Fruit fly (Drosophila melanogaster) whole organism, embryonic: ENCODE measurements around the gene fend.

Experiments used
- CG10959 ChIP-seq: fragments of 200-800 bp; sonication (Bioruptor generic); IDR thresholded peaks from 2 replicates; pipeline ENCODE4 v1.3.6; 2022; ENCODE audit warnings: missing biosample characterization, missing genetic modification characterization
- CG12769 ChIP-seq: fragments of 200-800 bp; sonication (Bioruptor generic); optimal IDR thresholded peaks from 2 replicates; lab custom pipeline; 2019; ENCODE audit warnings: missing biosample characterization, mild to moderate bottlenecking, missing genetic modification characterization, moderate library complexity
- CG12942 ChIP-seq: fragments of 200-800 bp; sonication (Bioruptor generic); optimal IDR thresholded peaks from 3 replicates; lab custom pipeline; 2016; ENCODE audit warnings: missing biosample characterization, missing genetic modification characterization
- CG15601 ChIP-seq: fragments of 200-800 bp; sonication (Bioruptor generic); optimal IDR thresholded peaks from 3 replicates; lab custom pipeline; 2019; ENCODE audit warnings: missing biosample characterization, mild to moderate bottlenecking, missing genetic modification characterization, moderate library complexity
- CG17802 ChIP-seq: fragments of 200-800 bp; sonication (Bioruptor generic); optimal IDR thresholded peaks from 2 replicates; lab custom pipeline; 2018; ENCODE audit warnings: missing biosample characterization, mild to moderate bottlenecking, missing genetic modification characterization, moderate library complexity
- CG18476 ChIP-seq: fragments of 200-800 bp; sonication (Bioruptor generic); optimal IDR thresholded peaks from 2 replicates; lab custom pipeline; 2016; ENCODE audit warnings: missing biosample characterization, mild to moderate bottlenecking, missing genetic modification characterization
- CG18619 ChIP-seq: fragments of 200-800 bp; sonication (Bioruptor generic); optimal IDR thresholded peaks from 3 replicates; lab custom pipeline; 2017; ENCODE audit warnings: missing biosample characterization, mild to moderate bottlenecking, missing genetic modification characterization
- CG18764 ChIP-seq: fragments of 200-800 bp; sonication (Bioruptor generic); optimal IDR thresholded peaks from 3 replicates; lab custom pipeline; 2016; ENCODE audit warnings: missing biosample characterization, missing genetic modification characterization
- CG33213 ChIP-seq: fragments of 200-800 bp; sonication (Bioruptor generic); optimal IDR thresholded peaks from 3 replicates; lab custom pipeline; 2016; ENCODE audit warnings: missing biosample characterization, missing genetic modification characterization
- CG3847 ChIP-seq: fragments of 200-800 bp; sonication (Bioruptor generic); IDR thresholded peaks from 2 replicates; pipeline ENCODE4 v1.3.6; 2022; ENCODE audit warnings: missing biosample characterization, missing genetic modification characterization
- CG3995 ChIP-seq: fragments of 200-800 bp; sonication (Bioruptor generic); optimal IDR thresholded peaks from 3 replicates; lab custom pipeline; 2016; ENCODE audit warnings: missing biosample characterization, missing genetic modification characterization
- CG43689 ChIP-seq: fragments of 200-800 bp; sonication (Bioruptor generic); IDR thresholded peaks from 2 replicates; pipeline ENCODE4 v1.3.6; 2022; ENCODE audit warnings: missing biosample characterization, missing genetic modification characterization
- CG4424 ChIP-seq: fragments of 200-800 bp; sonication (Bioruptor generic); optimal IDR thresholded peaks from 3 replicates; lab custom pipeline; 2016; ENCODE audit warnings: missing biosample characterization, missing genetic modification characterization
- CG6683 ChIP-seq: fragments of 200-800 bp; sonication (Bioruptor generic); optimal IDR thresholded peaks from 2 replicates; lab custom pipeline; 2017; ENCODE audit warnings: missing biosample characterization, mild to moderate bottlenecking, missing genetic modification characterization, missing genetic modification reagents
- CG8089 ChIP-seq: fragments of 200-800 bp; sonication (Bioruptor generic); optimal IDR thresholded peaks from 3 replicates; lab custom pipeline; 2016; ENCODE audit warnings: missing biosample characterization, missing genetic modification characterization
- CG8388 ChIP-seq: fragments of 200-800 bp; sonication (Bioruptor generic); optimal IDR thresholded peaks from 2 replicates; lab custom pipeline; 2019; ENCODE audit warnings: missing biosample characterization, mild to moderate bottlenecking, missing genetic modification characterization, moderate library complexity
- CG8944 ChIP-seq: fragments of 200-800 bp; sonication (Bioruptor generic); optimal IDR thresholded peaks from 3 replicates; lab custom pipeline; 2016; ENCODE audit warnings: missing biosample characterization, missing genetic modification characterization
- CG9215 ChIP-seq: fragments of 200-800 bp; sonication (Bioruptor generic); IDR thresholded peaks from 2 replicates; pipeline ENCODE4 v1.3.6; 2022; ENCODE audit warnings: missing biosample characterization, missing genetic modification characterization
- CG9437 ChIP-seq: fragments of 200-800 bp; sonication (Bioruptor generic); optimal IDR thresholded peaks from 2 replicates; lab custom pipeline; 2018; ENCODE audit warnings: missing biosample characterization, mild to moderate bottlenecking, missing genetic modification characterization
- CG9817 ChIP-seq: fragments of 200-800 bp; sonication (Bioruptor generic); optimal IDR thresholded peaks from 2 replicates; lab custom pipeline; 2018; ENCODE audit warnings: missing biosample characterization, mild to moderate bottlenecking, missing genetic modification characterization, moderate library complexity
- Elba2 ChIP-seq: fragments of 200-800 bp; sonication (Bioruptor generic); optimal IDR thresholded peaks from 3 replicates; lab custom pipeline; 2016; ENCODE audit warnings: missing biosample characterization, missing genetic modification characterization
- Fer3 ChIP-seq: fragments of 200-800 bp; sonication (Bioruptor generic); optimal IDR thresholded peaks from 2 replicates; lab custom pipeline; 2018; ENCODE audit warnings: missing biosample characterization, mild to moderate bottlenecking, missing genetic modification characterization, moderate library complexity
- HmgZ ChIP-seq: fragments of 200-800 bp; sonication (Bioruptor generic); optimal IDR thresholded peaks from 2 replicates; lab custom pipeline; 2018; ENCODE audit warnings: missing biosample characterization, mild to moderate bottlenecking, missing genetic modification characterization
- Hr51 ChIP-seq, 2 experiments: fragments of 200-800 bp; sonication (Bioruptor generic); optimal IDR thresholded peaks; 2 replicates in 1 of 2; 3 replicates in 1 of 2; lab custom pipeline; 2016 to 2018; ENCODE audit warnings: missing biosample characterization in 2 of 2, missing genetic modification characterization in 2 of 2, mild to moderate bottlenecking in 1 of 2, moderate library complexity in 1 of 2
- Hr78 ChIP-seq, 2 experiments: fragments of 200-800 bp in 1 of 2; fragments of >200 bp in 1 of 2; sonication (Bioruptor generic) in 1 of 2; optimal IDR thresholded peaks; 2 replicates each; lab custom pipeline; 2017 to 2019; ENCODE audit warnings: missing biosample characterization in 2 of 2, missing genetic modification characterization in 2 of 2, mild to moderate bottlenecking in 1 of 2, moderate library complexity in 1 of 2
- Jarid2 ChIP-seq: fragments of 200-800 bp; sonication (Bioruptor generic); optimal IDR thresholded peaks from 3 replicates; lab custom pipeline; 2017; ENCODE audit warnings: mild to moderate bottlenecking, missing biosample characterization, missing genetic modification reagents, missing genetic modification characterization
- Oaz ChIP-seq: fragments of 200-800 bp; sonication (Bioruptor generic); IDR thresholded peaks from 2 replicates; pipeline ENCODE4 v1.3.6; 2022; ENCODE audit warnings: missing biosample characterization, missing genetic modification characterization
- Side ChIP-seq: fragments of 200-800 bp; sonication (Bioruptor generic); optimal IDR thresholded peaks from 2 replicates; lab custom pipeline; 2016; ENCODE audit warnings: missing biosample characterization, missing genetic modification characterization
- TFAM ChIP-seq: fragments of 200-800 bp; sonication (Bioruptor generic); optimal IDR thresholded peaks from 2 replicates; lab custom pipeline; 2017; ENCODE audit warnings: missing biosample characterization, missing genetic modification characterization, inconsistent platforms
- bbx ChIP-seq: fragments of 200-800 bp; sonication (Bioruptor generic); IDR thresholded peaks from 2 replicates; pipeline ENCODE4 v1.3.6; 2022; ENCODE audit warnings: missing biosample characterization, missing genetic modification characterization; ENCODE audit not compliant: partially characterized antibody
- bowl ChIP-seq: fragments of 200-800 bp; sonication (Bioruptor generic); IDR thresholded peaks from 2 replicates; pipeline ENCODE4 v1.3.6; 2022; ENCODE audit warnings: missing biosample characterization, missing genetic modification characterization
- br ChIP-seq: fragments of >200 bp; optimal IDR thresholded peaks from 2 replicates; lab custom pipeline; 2017
- cg ChIP-seq: fragments of 200-800 bp; sonication (Bioruptor generic); optimal IDR thresholded peaks from 3 replicates; lab custom pipeline; 2019; ENCODE audit warnings: missing biosample characterization, mild to moderate bottlenecking, missing genetic modification characterization, moderate library complexity
- disco-r ChIP-seq: fragments of 200-800 bp; sonication (Bioruptor generic); optimal IDR thresholded peaks from 2 replicates; lab custom pipeline; 2016; ENCODE audit warnings: missing biosample characterization, missing genetic modification characterization
- fd3F ChIP-seq: fragments of 200-800 bp; sonication (Bioruptor generic); optimal IDR thresholded peaks from 2 replicates; lab custom pipeline; 2018; ENCODE audit warnings: missing biosample characterization, mild to moderate bottlenecking, missing genetic modification characterization, moderate library complexity
- fd96Cb ChIP-seq: fragments of 200-800 bp; sonication (Bioruptor generic); optimal IDR thresholded peaks from 2 replicates; lab custom pipeline; 2018; ENCODE audit warnings: missing biosample characterization, mild to moderate bottlenecking, missing genetic modification characterization, moderate library complexity
- jigr1 ChIP-seq: fragments of 200-800 bp; sonication (Bioruptor generic); IDR thresholded peaks from 3 replicates; pipeline ENCODE4 v1.3.6; 2022; ENCODE audit warnings: missing biosample characterization, missing genetic modification characterization
- jumu ChIP-seq: fragments of 200-800 bp; sonication (Bioruptor generic); optimal IDR thresholded peaks from 3 replicates; lab custom pipeline; 2016; ENCODE audit warnings: missing biosample characterization, missing genetic modification characterization
- kay ChIP-seq: fragments of 200-800 bp; sonication (Bioruptor generic); optimal IDR thresholded peaks from 2 replicates; lab custom pipeline; 2016; ENCODE audit warnings: missing biosample characterization, missing genetic modification characterization
- nerfin-2 ChIP-seq: fragments of 200-800 bp; sonication (Bioruptor generic); IDR thresholded peaks from 2 replicates; pipeline ENCODE4 v1.3.6; 2022; ENCODE audit warnings: missing biosample characterization, missing genetic modification characterization; ENCODE audit not compliant: partially characterized antibody
- nmo ChIP-seq: fragments of 200-800 bp; sonication (Bioruptor generic); optimal IDR thresholded peaks from 2 replicates; lab custom pipeline; 2018; ENCODE audit warnings: missing biosample characterization, mild to moderate bottlenecking, missing genetic modification characterization, moderate library complexity
- rib ChIP-seq: fragments of 200-800 bp; sonication (Bioruptor generic); IDR thresholded peaks from 2 replicates; pipeline ENCODE4 v1.3.6; 2022; ENCODE audit warnings: missing biosample characterization, missing genetic modification characterization
- sd ChIP-seq: fragments of 200-800 bp; sonication (Bioruptor generic); optimal IDR thresholded peaks from 3 replicates; lab custom pipeline; 2018; ENCODE audit warnings: missing biosample characterization, mild to moderate bottlenecking, missing genetic modification characterization, moderate library complexity
- sens-2 ChIP-seq: fragments of 200-800 bp; sonication (Bioruptor generic); IDR thresholded peaks from 2 replicates; pipeline ENCODE4 v1.3.6; 2022; ENCODE audit warnings: missing biosample characterization, missing genetic modification characterization
- sisA ChIP-seq: fragments of 200-800 bp; sonication (Bioruptor generic); IDR thresholded peaks from 2 replicates; pipeline ENCODE4 v1.3.6; 2022; ENCODE audit warnings: missing biosample characterization, missing genetic modification characterization
- slp2 ChIP-seq: fragments of 200-800 bp; sonication (Bioruptor generic); optimal IDR thresholded peaks from 2 replicates; lab custom pipeline; 2016; ENCODE audit warnings: missing biosample characterization, missing genetic modification characterization
- so ChIP-seq: fragments of 200-800 bp; sonication (Bioruptor generic); IDR thresholded peaks from 3 replicates; pipeline ENCODE4 v1.3.6; 2022; ENCODE audit warnings: missing biosample characterization, missing genetic modification characterization
- sob ChIP-seq: fragments of 200-800 bp; sonication (Bioruptor generic); IDR thresholded peaks from 2 replicates; pipeline ENCODE4 v1.3.6; 2022; ENCODE audit warnings: missing biosample characterization, missing genetic modification characterization
- tio ChIP-seq: fragments of 200-800 bp; sonication (Bioruptor generic); optimal IDR thresholded peaks from 2 replicates; lab custom pipeline; 2017; ENCODE audit warnings: missing biosample characterization, missing genetic modification characterization, inconsistent platforms
- trh ChIP-seq: fragments of 200-800 bp; sonication (Bioruptor generic); optimal IDR thresholded peaks from 2 replicates; lab custom pipeline; 2016; ENCODE audit warnings: missing biosample characterization, missing genetic modification characterization

The fend gene

dm6 chrX:9127264-9128011 lies 7.5 kb downstream of the fend start (continued):
- TF ChIP-seq HmgZ (tag; lab: Kevin White, UChicago) (no peak), CG3995 (no peak), TFAM (GFP tag; lab: Kevin White, UChicago) (no peak), CG6683 (no peak), sd (no peak), jigr1 (GFP tag; lab: Robert Waterston, UW) (no peak), CG18476 (GFP tag; lab: Kevin White, UChicago) (no peak), rib (GFP tag; lab: Robert Waterston, UW) (no peak), sob (GFP tag; lab: Robert Waterston, UW) (no peak), Fer3 (peak; percentile 20), jumu (no peak), CG8944 (GFP tag; lab: Kevin White, UChicago) (peak; percentile 16), CG9215 (GFP tag; lab: Robert Waterston, UW) (no peak), CG4424 (GFP tag; lab: Kevin White, UChicago) (peak; percentile 3), CG8388 (GFP tag; lab: Kevin White, UChicago) (no peak), fd3F (GFP tag; lab: Kevin White, UChicago) (no peak), CG15601 (no peak), br (no peak), bowl (GFP tag; lab: Robert Waterston, UW) (no peak), bbx (GFP tag; lab: Robert Waterston, UW) (no peak), CG9817 (tag; lab: Kevin White, UChicago) (no peak), disco-r (no peak), CG12942 (no peak), slp2 (GFP tag; lab: Kevin White, UChicago) (no peak), Oaz (GFP tag; lab: Robert Waterston, UW) (0 out of 2 replicates have a peak, but pooled peaks have one; percentile 16), CG43689 (GFP tag; lab: Robert Waterston, UW) (no peak), sisA (GFP tag; lab: Robert Waterston, UW) (0 out of 2 replicates have a peak, but pooled peaks have one; percentile 17), Side (no peak), sens-2 (GFP tag; lab: Robert Waterston, UW) (no peak), CG18764 (GFP tag; lab: Kevin White, UChicago) (no peak), CG8089 (GFP tag; lab: Kevin White, UChicago) (no peak), nmo (GFP tag; lab: Kevin White, UChicago) (no peak), so (GFP tag; lab: Robert Waterston, UW) (no peak), CG3847 (GFP tag; lab: Robert Waterston, UW) (no peak), tio (GFP tag; lab: Kevin White, UChicago) (peak; percentile 15), CG18619 (GFP tag; lab: Kevin White, UChicago) (no peak), CG10959 (no peak), CG33213 (GFP tag; lab: Kevin White, UChicago) (no peak), CG12769 (tag; lab: Kevin White, UChicago) (no peak), Jarid2 (GFP tag; lab: Kevin White, UChicago) (no peak), nerfin-2 (GFP tag; lab: Robert Waterston, UW) (no peak), Hr51 (GFP tag; optimal IDR thresholded peaks at IDR 0.05; lab: Kevin White, UChicago) (peak in 1 of 2 experiments; percentile 26), cg (no peak), CG17802 (no peak), Elba2 (no peak), CG9437 (GFP tag; lab: Kevin White, UChicago) (no peak), kay (no peak), trh (GFP tag; lab: Kevin White, UChicago) (no peak), Hr78 (GFP tag; optimal IDR thresholded peaks at IDR 0.05; lab: Kevin White, UChicago) (no peak), fd96Cb (tag; lab: Kevin White, UChicago) (peak; percentile 16)
